Worm (Caenorhabditis elegans): Measurements from ENCODE around the gene frpr-5.
A peak's percentile ranks its signal among the peaks of the same experiment; 100 is the strongest.

The frpr-5 gene

DNA sequence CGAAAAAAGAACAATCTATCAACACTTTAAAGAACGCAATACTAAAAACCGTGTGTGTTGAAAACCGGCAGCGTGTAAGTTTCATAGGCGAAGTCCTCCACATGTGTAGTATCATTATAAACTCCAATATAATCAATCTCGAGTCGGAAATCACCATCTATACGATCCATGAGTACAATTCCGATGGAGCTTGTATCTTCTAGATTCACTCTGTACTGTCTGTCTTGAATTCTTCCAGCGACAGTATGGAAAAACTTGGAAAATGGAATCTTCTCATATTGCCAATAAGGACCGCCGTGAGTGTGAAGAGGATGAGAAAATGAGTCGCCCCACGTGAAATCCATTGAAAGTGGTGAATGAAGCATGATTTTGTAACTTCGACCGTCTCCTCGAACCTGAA, 31.1 kb upstream of the frpr-5 start:
- TF ChIP-seq ceh-16 (tag; optimal IDR thresholded peaks at IDR 0.05) = no peak
- peak; percentile 30 for TF ChIP-seq Y55F3AM.14 (GFP tag; optimal IDR thresholded peaks at IDR 0.05)
- TF ChIP-seq nhr-129 (tag; optimal IDR thresholded peaks at IDR 0.05) = peak; percentile 1
- peak; percentile 15 for TF ChIP-seq nhr-21 (tag; optimal IDR thresholded peaks at IDR 0.05)
- no peak for TF ChIP-seq ztf-11 (tag; optimal IDR thresholded peaks at IDR 0.05)
- TF ChIP-seq sma-3 (GFP tag; optimal IDR thresholded peaks at IDR 0.05) = peak; percentile 25
- TF ChIP-seq lsy-2 (tag; optimal IDR thresholded peaks at IDR 0.05) = peak in 1 of 2 experiments; percentile 11
- TF ChIP-seq ama-1 (optimal IDR thresholded peaks at IDR 0.05) = peak; percentile 19
- no peak for TF ChIP-seq unc-39 (tag; optimal IDR thresholded peaks at IDR 0.05)
- no peak for TF ChIP-seq snpc-4 (tag; optimal IDR thresholded peaks at IDR 0.05)

DNA sequence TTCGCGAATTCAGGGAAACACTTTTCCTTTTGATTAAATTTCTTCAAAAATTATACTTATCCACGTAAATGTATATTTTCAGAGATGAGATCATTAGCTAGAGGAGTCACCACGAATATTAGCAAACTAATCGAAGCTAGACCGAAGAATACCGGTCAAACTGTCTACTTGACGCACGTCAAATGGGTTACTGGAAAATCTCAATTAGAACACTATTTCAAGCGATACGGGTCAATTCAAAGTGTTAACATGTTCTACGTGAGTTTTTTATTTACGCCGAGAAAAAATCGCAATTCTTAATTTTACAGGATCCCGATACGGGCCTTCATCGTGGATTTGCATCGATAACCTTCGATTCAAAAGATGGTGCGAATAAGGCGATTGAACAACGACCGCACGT, 29.9 kb upstream of the frpr-5 start, which contains the start of gene slrp-1:
TSS of gene slrp-1 (plus strand) at position 83 of the 400 bp plus-strand sequence.
- no peak for TF ChIP-seq nhr-129 (tag; optimal IDR thresholded peaks at IDR 0.05)
- TF ChIP-seq mab-5 (tag; optimal IDR thresholded peaks at IDR 0.05) = no peak
- no peak for TF ChIP-seq sem-4 (tag; optimal IDR thresholded peaks at IDR 0.05)
- no peak for TF ChIP-seq alr-1 (tag; optimal IDR thresholded peaks at IDR 0.05)
- no peak for TF ChIP-seq nhr-77 (tag; optimal IDR thresholded peaks at IDR 0.05)
- no peak for TF ChIP-seq nhr-23 (tag; optimal IDR thresholded peaks at IDR 0.05)
- TF ChIP-seq nhr-12 (tag; optimal IDR thresholded peaks at IDR 0.05) = no peak
- TF ChIP-seq lsy-2 (tag; optimal IDR thresholded peaks at IDR 0.05) = no peak
- no peak for TF ChIP-seq ztf-4 (tag; optimal IDR thresholded peaks at IDR 0.05)
- no peak for TF ChIP-seq crh-2 (tag; optimal IDR thresholded peaks at IDR 0.05)

DNA sequence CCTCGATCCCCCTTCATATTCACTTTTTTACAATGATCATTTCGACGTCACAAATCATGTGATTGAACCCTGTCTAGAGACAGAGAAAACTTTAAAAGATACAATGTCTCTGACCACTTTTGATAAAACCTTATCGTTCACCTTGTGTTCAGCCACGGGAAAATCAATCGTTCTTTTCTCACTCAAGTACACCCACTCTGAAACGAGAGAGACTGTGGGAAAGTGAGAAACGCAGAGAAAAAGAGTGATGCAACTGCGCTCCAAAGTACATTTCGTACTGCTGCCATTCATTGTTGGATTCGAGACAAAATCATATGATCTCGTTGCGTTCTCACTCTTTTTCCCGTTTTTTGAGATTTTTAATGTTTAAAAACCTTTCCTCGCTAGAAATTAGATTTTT, 29.3 kb upstream of the frpr-5 start:
- TF ChIP-seq mab-5 (tag; optimal IDR thresholded peaks at IDR 0.05) = peak; percentile 59
- peak; percentile 4 for TF ChIP-seq egl-27 (tag; optimal IDR thresholded peaks at IDR 0.05)
- TF ChIP-seq nhr-129 (tag; optimal IDR thresholded peaks at IDR 0.05) = peak; percentile 98
- TF ChIP-seq C34F6.9 (tag; optimal IDR thresholded peaks at IDR 0.05) = peak; percentile 98
- TF ChIP-seq ztf-11 (tag; optimal IDR thresholded peaks at IDR 0.05) = no peak
- TF ChIP-seq nhr-77 (tag; optimal IDR thresholded peaks at IDR 0.05) = no peak
- TF ChIP-seq ztf-1 (GFP tag; conservative IDR thresholded peaks at IDR 0.05) = no peak
- TF ChIP-seq nhr-25 (tag; optimal IDR thresholded peaks at IDR 0.05) = peak; percentile 94
- TF ChIP-seq ama-1 (optimal IDR thresholded peaks at IDR 0.05) = peak; percentile 76
- no peak for TF ChIP-seq nhr-23 (tag; optimal IDR thresholded peaks at IDR 0.05)
- peak; percentile 47 to 91 for TF ChIP-seq lsy-2 (tag; optimal IDR thresholded peaks at IDR 0.05)
- TF ChIP-seq R02D3.7 (tag; optimal IDR thresholded peaks at IDR 0.05) = no peak
- TF ChIP-seq gmeb-1 (tag; optimal IDR thresholded peaks at IDR 0.05) = peak; percentile 88
- TF ChIP-seq nhr-21 (tag; optimal IDR thresholded peaks at IDR 0.05) = peak; percentile 96
- TF ChIP-seq sma-3 (GFP tag; optimal IDR thresholded peaks at IDR 0.05) = peak; percentile 95
- peak in 1 of 2 experiments; percentile 65 for TF ChIP-seq mdl-1 (tag; optimal IDR thresholded peaks at IDR 0.05)
- peak; percentile 22 for TF ChIP-seq ceh-82 (tag; optimal IDR thresholded peaks at IDR 0.05)
- TF ChIP-seq snpc-4 (tag; optimal IDR thresholded peaks at IDR 0.05) = peak; percentile 83
- peak; percentile 56 for TF ChIP-seq zag-1 (tag; optimal IDR thresholded peaks at IDR 0.05)
- peak; percentile 68 for TF ChIP-seq lin-13 (GFP tag; optimal IDR thresholded peaks at IDR 0.05)
- peak; percentile 61 for TF ChIP-seq sem-4 (tag; optimal IDR thresholded peaks at IDR 0.05)
- TF ChIP-seq unc-55 (GFP tag; optimal IDR thresholded peaks at IDR 0.05) = peak; percentile 85
- peak; percentile 76 for TF ChIP-seq ztf-4 (tag; optimal IDR thresholded peaks at IDR 0.05)
- no peak for TF ChIP-seq lin-11 (tag; optimal IDR thresholded peaks at IDR 0.05)
- TF ChIP-seq unc-39 (tag; optimal IDR thresholded peaks at IDR 0.05) = no peak
- no peak for TF ChIP-seq elt-1 (tag; optimal IDR thresholded peaks at IDR 0.05)
- no peak for TF ChIP-seq ceh-16 (tag; optimal IDR thresholded peaks at IDR 0.05)
- TF ChIP-seq nhr-11 (tag; optimal IDR thresholded peaks at IDR 0.05) = no peak
- TF ChIP-seq nhr-12 (tag; optimal IDR thresholded peaks at IDR 0.05) = no peak
- peak; percentile 89 for TF ChIP-seq sma-9 (GFP tag; optimal IDR thresholded peaks at IDR 0.05)
- no peak for TF ChIP-seq sma-9 (tag; optimal IDR thresholded peaks at IDR 0.05)
- TF ChIP-seq fos-1 (tag; optimal IDR thresholded peaks at IDR 0.05) = peak; percentile 88
- peak; percentile 75 for TF ChIP-seq blmp-1 (tag; optimal IDR thresholded peaks at IDR 0.05; ENCODE audit: insufficient read depth)
- TF ChIP-seq crh-2 (tag; optimal IDR thresholded peaks at IDR 0.05) = peak; percentile 96
- peak; percentile 87 for TF ChIP-seq F13H6.1 (tag; optimal IDR thresholded peaks at IDR 0.05)

DNA sequence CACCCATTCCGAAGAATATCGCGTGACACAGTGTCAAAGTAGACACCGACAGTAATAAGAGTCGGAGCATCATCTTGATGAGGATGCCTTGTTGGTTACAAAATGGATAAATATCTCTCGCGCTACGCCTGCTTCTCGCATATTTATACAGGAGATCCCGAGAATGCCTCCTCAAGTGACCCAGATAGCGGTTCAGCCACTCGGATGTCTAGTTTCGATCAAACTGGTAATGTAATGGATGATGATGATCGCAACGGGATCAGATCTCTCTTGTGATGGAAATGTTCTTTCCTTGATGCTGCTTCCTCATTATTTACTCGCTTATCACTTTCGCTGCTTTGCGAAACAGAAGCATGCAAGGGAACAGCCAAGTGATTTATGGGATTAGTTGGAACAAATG, 27.9 kb upstream of the frpr-5 start, which contains the start of gene grl-17:
TSS of gene grl-17 (minus strand) at position 101 of the 400 bp plus-strand sequence.
- TF ChIP-seq dmd-4 (tag; optimal IDR thresholded peaks at IDR 0.05) = no peak
- TF ChIP-seq nhr-237 (tag; optimal IDR thresholded peaks at IDR 0.05) = no peak
- TF ChIP-seq ztf-1 (GFP tag; conservative IDR thresholded peaks at IDR 0.05) = no peak
- no peak for TF ChIP-seq aly-2 (tag; optimal IDR thresholded peaks at IDR 0.05)
- no peak for TF ChIP-seq ZK546.5 (tag; optimal IDR thresholded peaks at IDR 0.05)
- TF ChIP-seq ceh-82 (tag; optimal IDR thresholded peaks at IDR 0.05) = no peak
- TF ChIP-seq F13H6.1 (tag; optimal IDR thresholded peaks at IDR 0.05) = no peak
- no peak for TF ChIP-seq blmp-1 (tag; optimal IDR thresholded peaks at IDR 0.05; ENCODE audit: insufficient read depth)
- no peak for TF ChIP-seq egl-27 (tag; optimal IDR thresholded peaks at IDR 0.05)
- TF ChIP-seq fos-1 (tag; optimal IDR thresholded peaks at IDR 0.05) = no peak
- TF ChIP-seq zag-1 (tag; optimal IDR thresholded peaks at IDR 0.05) = no peak
- TF ChIP-seq nhr-11 (tag; optimal IDR thresholded peaks at IDR 0.05) = no peak
- TF ChIP-seq nhr-6 (tag; optimal IDR thresholded peaks at IDR 0.05) = no peak
- no peak for TF ChIP-seq lin-13 (GFP tag; optimal IDR thresholded peaks at IDR 0.05)
